Fruit fly (Drosophila melanogaster) whole organism, embryonic: ENCODE measurements around the gene CG7227.

Source experiments
- Atf-2 ChIP-seq: fragments of 200-800 bp; sonication (Bioruptor generic); optimal IDR thresholded peaks from 2 replicates; lab custom pipeline; 2016; ENCODE audit warnings: missing biosample characterization, missing genetic modification characterization
- CG10543 ChIP-seq: fragments of 200-800 bp; sonication (Bioruptor generic); optimal IDR thresholded peaks from 3 replicates; lab custom pipeline; 2017; ENCODE audit warnings: missing biosample characterization, mild to moderate bottlenecking, missing genetic modification characterization, moderate library complexity
- CG10979 ChIP-seq: fragments of 200-800 bp; sonication (Bioruptor generic); optimal IDR thresholded peaks from 2 replicates; lab custom pipeline; 2018; ENCODE audit warnings: missing biosample characterization, mild to moderate bottlenecking, missing genetic modification characterization, moderate library complexity
- CG11247 ChIP-seq: fragments of 200-800 bp; sonication (Bioruptor generic); IDR thresholded peaks from 2 replicates; pipeline ENCODE4 v1.3.6; 2022; ENCODE audit warnings: missing biosample characterization, missing genetic modification characterization
- CG12219 ChIP-seq: fragments of 200-800 bp; sonication (Bioruptor generic); optimal IDR thresholded peaks from 3 replicates; lab custom pipeline; 2018; ENCODE audit warnings: missing biosample characterization, mild to moderate bottlenecking, missing genetic modification characterization
- CG14965 ChIP-seq: fragments of 200-800 bp; sonication (Bioruptor generic); optimal IDR thresholded peaks from 2 replicates; lab custom pipeline; 2016; ENCODE audit warnings: missing biosample characterization, missing genetic modification characterization, borderline replicate concordance
- CG15073 ChIP-seq: fragments of 200-800 bp; sonication (Bioruptor generic); optimal IDR thresholded peaks from 2 replicates; lab custom pipeline; 2016; ENCODE audit warnings: missing biosample characterization, missing genetic modification characterization
- CG15479 ChIP-seq: fragments of 200-800 bp; sonication (Bioruptor generic); optimal IDR thresholded peaks from 3 replicates; lab custom pipeline; 2019; ENCODE audit warnings: missing biosample characterization, mild to moderate bottlenecking, missing genetic modification characterization, moderate library complexity
- CG15514 ChIP-seq: fragments of 200-800 bp; sonication (Bioruptor generic); optimal IDR thresholded peaks from 3 replicates; lab custom pipeline; 2017; ENCODE audit warnings: missing biosample characterization, missing genetic modification characterization, mild to moderate bottlenecking, moderate library complexity, missing genetic modification reagents
- CG18011 ChIP-seq: fragments of 200-800 bp; sonication (Bioruptor generic); optimal IDR thresholded peaks from 2 replicates; lab custom pipeline; 2017; ENCODE audit warnings: missing biosample characterization, missing genetic modification characterization, mild to moderate bottlenecking, moderate library complexity, missing genotype
- CG2199 ChIP-seq: fragments of 200-800 bp; sonication (Bioruptor generic); IDR thresholded peaks from 3 replicates; pipeline ENCODE4 v1.3.6; 2022; ENCODE audit warnings: missing biosample characterization, missing genetic modification characterization
- CG33557 ChIP-seq: fragments of 200-800 bp; sonication (Bioruptor generic); optimal IDR thresholded peaks from 2 replicates; lab custom pipeline; 2019; ENCODE audit warnings: missing biosample characterization, mild to moderate bottlenecking, missing genetic modification characterization, moderate library complexity
- CG34376 ChIP-seq: fragments of 200-800 bp; sonication (Bioruptor generic); optimal IDR thresholded peaks from 2 replicates; lab custom pipeline; 2018; ENCODE audit warnings: missing biosample characterization, mild to moderate bottlenecking, missing genetic modification characterization
- CG42726 ChIP-seq: fragments of 200-800 bp; sonication (Bioruptor generic); IDR thresholded peaks from 2 replicates; pipeline ENCODE4 v1.3.6; 2022; ENCODE audit warnings: missing biosample characterization, missing genetic modification characterization; ENCODE audit not compliant: partially characterized antibody
- CG4820 ChIP-seq: fragments of 200-800 bp; sonication (Bioruptor generic); optimal IDR thresholded peaks from 3 replicates; lab custom pipeline; 2016; ENCODE audit warnings: missing biosample characterization, missing genetic modification characterization
- CG7357 ChIP-seq: fragments of 200-800 bp; sonication (Bioruptor generic); IDR thresholded peaks from 3 replicates; pipeline ENCODE4 v1.3.6; 2022; ENCODE audit warnings: missing biosample characterization, missing genetic modification characterization
- CG9817 ChIP-seq: fragments of 200-800 bp; sonication (Bioruptor generic); optimal IDR thresholded peaks from 2 replicates; lab custom pipeline; 2018; ENCODE audit warnings: missing biosample characterization, mild to moderate bottlenecking, missing genetic modification characterization, moderate library complexity
- Dfd ChIP-seq, 2 experiments: fragments of >200 bp; optimal IDR thresholded peaks; 2 replicates each; lab custom pipeline; 2017; ENCODE audit warnings: missing biosample characterization in 2 of 2, missing genetic modification characterization in 2 of 2
- Doc2 ChIP-seq: fragments of 200-800 bp; sonication (Bioruptor generic); IDR thresholded peaks from 2 replicates; pipeline ENCODE4 v1.3.6; 2022; ENCODE audit warnings: missing biosample characterization, missing genetic modification characterization
- Drgx ChIP-seq: fragments of 200-800 bp; sonication (Bioruptor generic); IDR thresholded peaks from 2 replicates; pipeline ENCODE4 v1.3.6; 2022; ENCODE audit warnings: missing biosample characterization, missing genetic modification characterization
- E2f1 ChIP-seq: fragments of 200-800 bp; sonication (Bioruptor generic); IDR thresholded peaks from 2 replicates; pipeline ENCODE4 v1.3.6; 2022; ENCODE audit warnings: missing biosample characterization, missing genetic modification characterization
- Elba2 ChIP-seq: fragments of 200-800 bp; sonication (Bioruptor generic); optimal IDR thresholded peaks from 3 replicates; lab custom pipeline; 2016; ENCODE audit warnings: missing biosample characterization, missing genetic modification characterization
- HmgD ChIP-seq: fragments of 200-800 bp; sonication (Bioruptor generic); optimal IDR thresholded peaks from 3 replicates; lab custom pipeline; 2016; ENCODE audit warnings: missing biosample characterization, missing genetic modification characterization
- HmgZ ChIP-seq: fragments of 200-800 bp; sonication (Bioruptor generic); optimal IDR thresholded peaks from 2 replicates; lab custom pipeline; 2018; ENCODE audit warnings: missing biosample characterization, mild to moderate bottlenecking, missing genetic modification characterization
- Hmx ChIP-seq: fragments of 200-800 bp; sonication (Bioruptor generic); optimal IDR thresholded peaks from 2 replicates; lab custom pipeline; 2016; ENCODE audit warnings: missing biosample characterization, missing genetic modification characterization
- Hsf ChIP-seq: fragments of 200-800 bp; sonication (Bioruptor generic); optimal IDR thresholded peaks from 3 replicates; lab custom pipeline; 2016; ENCODE audit warnings: missing biosample characterization, missing genetic modification characterization
- MBD-R2 ChIP-seq: fragments of 200-800 bp; sonication (Bioruptor generic); IDR thresholded peaks from 2 replicates; pipeline ENCODE4 v1.3.6; 2022; ENCODE audit warnings: missing biosample characterization, missing genetic modification characterization
- Taf1 ChIP-seq: fragments of 200-800 bp; sonication (Bioruptor generic); IDR thresholded peaks from 2 replicates; pipeline ENCODE4 v1.3.6; 2022; ENCODE audit warnings: missing biosample characterization, missing genetic modification characterization
- Trl ChIP-seq, 3 experiments: fragments of >200 bp in 2 of 3; fragments of 200-800 bp in 1 of 3; sonication (Bioruptor generic) in 1 of 3; optimal IDR thresholded peaks; 2 replicates in 1 of 3; 3 replicates in 2 of 3; lab custom pipeline; 2016 to 2017; ENCODE audit warnings: missing biosample characterization in 1 of 3, missing genetic modification characterization in 1 of 3
- ab ChIP-seq: fragments of 200-800 bp; sonication (Bioruptor generic); optimal IDR thresholded peaks from 2 replicates; lab custom pipeline; 2016; ENCODE audit warnings: missing biosample characterization, missing genetic modification characterization
- abd-A ChIP-seq: fragments of 200-800 bp; sonication (Bioruptor generic); optimal IDR thresholded peaks from 3 replicates; lab custom pipeline; 2019; ENCODE audit warnings: missing biosample characterization, mild to moderate bottlenecking, missing genetic modification characterization, moderate library complexity
- al ChIP-seq: fragments of 200-800 bp; sonication (Bioruptor generic); IDR thresholded peaks from 2 replicates; pipeline ENCODE4 v1.3.6; 2022; ENCODE audit warnings: missing biosample characterization, missing genetic modification characterization
- amos ChIP-seq: fragments of 200-800 bp; sonication (Bioruptor generic); IDR thresholded peaks from 2 replicates; pipeline ENCODE4 v1.3.6; 2022; ENCODE audit warnings: missing biosample characterization, missing genetic modification characterization; ENCODE audit not compliant: partially characterized antibody
- bigmax ChIP-seq: fragments of 200-800 bp; sonication (Bioruptor generic); optimal IDR thresholded peaks from 2 replicates; lab custom pipeline; 2018; ENCODE audit warnings: missing biosample characterization, mild to moderate bottlenecking, missing genetic modification characterization
- btn ChIP-seq: fragments of 200-800 bp; sonication (Bioruptor generic); optimal IDR thresholded peaks from 2 replicates; lab custom pipeline; 2016; ENCODE audit warnings: missing biosample characterization, missing genetic modification characterization
- chinmo ChIP-seq: fragments of 200-800 bp; sonication (Bioruptor generic); IDR thresholded peaks from 4 replicates; pipeline ENCODE4 v1.3.6; 2022; ENCODE audit warnings: missing biosample characterization, missing genetic modification characterization; ENCODE audit not compliant: partially characterized antibody
- dmrt99B ChIP-seq: fragments of 200-800 bp; sonication (Bioruptor generic); optimal IDR thresholded peaks from 2 replicates; lab custom pipeline; 2018; ENCODE audit warnings: missing biosample characterization, mild to moderate bottlenecking, missing genetic modification characterization, moderate library complexity
- insv ChIP-seq, 2 experiments: fragments of 200-800 bp; sonication (Bioruptor generic); optimal IDR thresholded peaks; 3 replicates each; lab custom pipeline; 2016 to 2018; ENCODE audit warnings: missing biosample characterization in 2 of 2, missing genetic modification characterization in 2 of 2
- pho ChIP-seq: fragments of 200-800 bp; sonication (Bioruptor generic); optimal IDR thresholded peaks from 2 replicates; lab custom pipeline; 2016; ENCODE audit warnings: missing biosample characterization, missing genetic modification characterization
- phol ChIP-seq: fragments of 200-800 bp; sonication (Bioruptor generic); optimal IDR thresholded peaks from 3 replicates; lab custom pipeline; 2018; ENCODE audit warnings: missing biosample characterization, mild to moderate bottlenecking, missing genetic modification characterization, moderate library complexity
- rib ChIP-seq: fragments of 200-800 bp; sonication (Bioruptor generic); IDR thresholded peaks from 2 replicates; pipeline ENCODE4 v1.3.6; 2022; ENCODE audit warnings: missing biosample characterization, missing genetic modification characterization
- shn ChIP-seq: fragments of 200-800 bp; sonication (Bioruptor generic); optimal IDR thresholded peaks from 3 replicates; lab custom pipeline; 2016; ENCODE audit warnings: missing biosample characterization, missing genetic modification characterization
- sr ChIP-seq: fragments of 200-800 bp; sonication (Bioruptor generic); IDR thresholded peaks from 3 replicates; pipeline ENCODE4 v1.3.6; 2022; ENCODE audit warnings: missing biosample characterization, missing genetic modification characterization
- ssp ChIP-seq: fragments of 200-800 bp; sonication (Bioruptor generic); IDR thresholded peaks from 2 replicates; pipeline ENCODE4 v1.3.6; 2022; ENCODE audit warnings: missing biosample characterization, missing genetic modification characterization
- stc ChIP-seq: fragments of 200-800 bp; sonication (Bioruptor generic); IDR thresholded peaks from 2 replicates; pipeline ENCODE4 v1.3.6; 2022; ENCODE audit warnings: missing biosample characterization, missing genetic modification characterization
- sug ChIP-seq: fragments of 200-800 bp; optimal IDR thresholded peaks from 2 replicates; lab custom pipeline; 2019; ENCODE audit warnings: missing biosample characterization, mild to moderate bottlenecking, missing genetic modification characterization, moderate library complexity
- tll ChIP-seq, 2 experiments: fragments of 200-800 bp in 1 of 2; fragments of >200 bp in 1 of 2; sonication (Bioruptor generic) in 1 of 2; optimal IDR thresholded peaks; 2 replicates each; lab custom pipeline; 2017 to 2019; ENCODE audit warnings: missing biosample characterization in 2 of 2, missing genetic modification characterization in 2 of 2, mild to moderate bottlenecking in 1 of 2, moderate library complexity in 1 of 2
- toy ChIP-seq: fragments of 200-800 bp; sonication (Bioruptor generic); IDR thresholded peaks from 2 replicates; pipeline ENCODE4 v1.3.6; 2022; ENCODE audit warnings: missing biosample characterization, missing genetic modification characterization
- zfh2 ChIP-seq: fragments of 200-800 bp; sonication (Bioruptor generic); optimal IDR thresholded peaks from 2 replicates; lab custom pipeline; 2016; ENCODE audit warnings: missing biosample characterization, missing genetic modification characterization

The CG7227 gene

dm6 chr2L:7993062-7993685, 4.8 kb downstream of the CG7227 start (continued):
- TF ChIP-seq abd-A (tag; lab: Kevin White, UChicago) (peak; percentile 48), Atf-2 (GFP tag; lab: Kevin White, UChicago) (no peak), stc (GFP tag; lab: Robert Waterston, UW) (peak; percentile 14; the same call in 1 of the 2 replicates), CG12219 (GFP tag; lab: Kevin White, UChicago) (peak; percentile 12), CG14965 (GFP tag; lab: Kevin White, UChicago) (no peak), btn (GFP tag; lab: Kevin White, UChicago) (no peak), Hmx (no peak), shn (no peak), Hsf (GFP tag; lab: Kevin White, UChicago) (no peak), ab (GFP tag; lab: Kevin White, UChicago) (no peak), al (GFP tag; lab: Robert Waterston, UW) (no peak), Drgx (GFP tag; lab: Robert Waterston, UW) (peak; percentile 16; the same call in 1 of the 2 replicates), dmrt99B (tag; lab: Kevin White, UChicago) (no peak), pho (GFP tag; lab: Kevin White, UChicago) (no peak), CG9817 (tag; lab: Kevin White, UChicago) (no peak), phol (tag; lab: Kevin White, UChicago) (no peak), Trl (optimal IDR thresholded peaks at IDR 0.05; lab: Kevin White, UChicago) (peak in 1 of 2 experiments; percentile 21), Trl (GFP tag; optimal IDR thresholded peaks at IDR 0.05; lab: Kevin White, UChicago) (no peak), ssp (GFP tag; lab: Robert Waterston, UW) (no peak), E2f1 (GFP tag; lab: Robert Waterston, UW) (no peak), CG4820 (no peak), Taf1 (GFP tag; lab: Robert Waterston, UW) (0 out of 2 replicates have a peak, but pooled peaks have one; percentile 4), CG18011 (GFP tag; lab: Kevin White, UChicago) (no peak), CG2199 (0 out of 3 replicates have a peak, but pooled peaks have one; percentile 6), CG15073 (GFP tag; lab: Kevin White, UChicago) (no peak), Doc2 (GFP tag; lab: Robert Waterston, UW) (no peak), MBD-R2 (GFP tag; lab: Robert Waterston, UW) (no peak), insv (GFP tag; optimal IDR thresholded peaks at IDR 0.05; lab: Kevin White, UChicago) (no peak), CG34376 (GFP tag; lab: Kevin White, UChicago) (no peak), bigmax (GFP tag; lab: Kevin White, UChicago) (peak; percentile 38), sug (tag; lab: Kevin White, UChicago) (peak; percentile 58), zfh2 (GFP tag; lab: Kevin White, UChicago) (peak; percentile 13), CG10979 (tag; lab: Kevin White, UChicago) (no peak), chinmo (GFP tag; lab: Robert Waterston, UW) (0 out of 4 replicates have a peak, but pooled peaks have one; percentile 20), CG10543 (peak; percentile 60), Elba2 (GFP tag; lab: Kevin White, UChicago) (no peak), HmgD (GFP tag; lab: Kevin White, UChicago) (no peak), tll (GFP tag; optimal IDR thresholded peaks at IDR 0.05; lab: Kevin White, UChicago) (no peak), CG33557 (GFP tag; lab: Kevin White, UChicago) (no peak), HmgZ (tag; lab: Kevin White, UChicago) (no peak), CG42726 (GFP tag; lab: Robert Waterston, UW) (no peak), CG15479 (GFP tag; lab: Kevin White, UChicago) (peak; percentile 6), Dfd (GFP tag; optimal IDR thresholded peaks at IDR 0.05; lab: Kevin White, UChicago) (no peak), sr (GFP tag; lab: Robert Waterston, UW) (no peak), amos (GFP tag; lab: Robert Waterston, UW) (no peak), CG15514 (GFP tag; lab: Kevin White, UChicago) (no peak), CG11247 (GFP tag; lab: Robert Waterston, UW) (no peak), toy (GFP tag; lab: Robert Waterston, UW) (no peak), CG7357 (GFP tag; lab: Robert Waterston, UW) (no peak), rib (peak; percentile 19; the same call in 1 of the 2 replicates)
